Worm (Caenorhabditis elegans): Measurements from ENCODE around the gene mrps-24.

ce11 chrIV:7734619-7735018 is 24.8 kb downstream of the mrps-24 start, which contains the start of gene clx-1:
- TF ChIP-seq tbx-7 (tag; optimal IDR thresholded peaks at IDR 0.05): no peak
- no peak for TF ChIP-seq ceh-14 (tag; optimal IDR thresholded peaks at IDR 0.05)
- no peak for TF ChIP-seq ama-1 (optimal IDR thresholded peaks at IDR 0.05)
- no peak for TF ChIP-seq unc-55 (GFP tag; optimal IDR thresholded peaks at IDR 0.05)
- TF ChIP-seq ceh-6 (GFP tag; optimal IDR thresholded peaks at IDR 0.05): no peak
- no peak for TF ChIP-seq rnt-1 (tag; optimal IDR thresholded peaks at IDR 0.05)
- TF ChIP-seq nhr-232 (tag; optimal IDR thresholded peaks at IDR 0.05): no peak
- TF ChIP-seq pat-9 (tag; optimal IDR thresholded peaks at IDR 0.05): no peak
- TF ChIP-seq nfya-1 (tag; optimal IDR thresholded peaks at IDR 0.05): no peak
- TF ChIP-seq ceh-34 (tag; optimal IDR thresholded peaks at IDR 0.05): no peak
- no peak for TF ChIP-seq tbx-2 (tag; optimal IDR thresholded peaks at IDR 0.05)
